Fruit fly (Drosophila melanogaster) whole organism, embryonic: ENCODE measurements around the gene CG43062.

ENCODE experiments used
- ATbp ChIP-seq: fragments of 200-800 bp; sonication (Bioruptor generic); optimal IDR thresholded peaks from 2 replicates; lab custom pipeline; 2017; ENCODE audit warnings: missing biosample characterization, mild to moderate bottlenecking, missing genetic modification characterization, missing genetic modification reagents
- Antp ChIP-seq: fragments of 200-800 bp; sonication (Bioruptor generic); optimal IDR thresholded peaks from 3 replicates; lab custom pipeline; 2016; ENCODE audit warnings: missing biosample characterization, missing genetic modification characterization
- CG10274 ChIP-seq: fragments of 200-800 bp; sonication (Bioruptor generic); optimal IDR thresholded peaks from 3 replicates; lab custom pipeline; 2017; ENCODE audit warnings: missing biosample characterization, mild to moderate bottlenecking, missing genetic modification characterization
- CG11456 ChIP-seq: fragments of 200-800 bp; sonication (Bioruptor generic); IDR thresholded peaks from 3 replicates; pipeline ENCODE4 v1.3.6; 2022; ENCODE audit warnings: missing biosample characterization, missing genetic modification characterization
- CG14014 ChIP-seq: fragments of 200-800 bp; sonication (Bioruptor generic); IDR thresholded peaks from 2 replicates; pipeline ENCODE4 v1.3.6; 2022; ENCODE audit warnings: missing biosample characterization, missing genetic modification characterization
- CG1529 ChIP-seq: fragments of 200-800 bp; sonication (Bioruptor generic); optimal IDR thresholded peaks from 3 replicates; lab custom pipeline; 2018; ENCODE audit warnings: missing biosample characterization, missing genetic modification characterization
- CG1647 ChIP-seq: fragments of 200-800 bp; sonication (Bioruptor generic); optimal IDR thresholded peaks from 3 replicates; lab custom pipeline; 2016; ENCODE audit warnings: missing biosample characterization, missing genetic modification characterization
- CG16779 ChIP-seq: fragments of 200-800 bp; sonication (Bioruptor generic); IDR thresholded peaks from 2 replicates; pipeline ENCODE4 v1.3.6; 2022; ENCODE audit warnings: missing biosample characterization, missing genetic modification characterization
- CG16863 ChIP-seq: fragments of 200-800 bp; sonication (Bioruptor generic); optimal IDR thresholded peaks from 3 replicates; lab custom pipeline; 2016; ENCODE audit warnings: missing biosample characterization, missing genetic modification characterization
- CG30020 ChIP-seq: fragments of 200-800 bp; optimal IDR thresholded peaks from 2 replicates; lab custom pipeline; 2019; ENCODE audit warnings: missing biosample characterization, mild to moderate bottlenecking, missing genetic modification characterization, moderate library complexity
- CG31365 ChIP-seq: fragments of 200-800 bp; sonication (Bioruptor generic); optimal IDR thresholded peaks from 2 replicates; lab custom pipeline; 2018; ENCODE audit warnings: missing biosample characterization, mild to moderate bottlenecking, missing genetic modification characterization
- CG31388 ChIP-seq: fragments of 200-800 bp; sonication (Bioruptor generic); optimal IDR thresholded peaks from 2 replicates; lab custom pipeline; 2016; ENCODE audit warnings: missing biosample characterization, missing genetic modification characterization
- CG3163 ChIP-seq: fragments of 200-800 bp; sonication (Bioruptor generic); optimal IDR thresholded peaks from 3 replicates; lab custom pipeline; 2016; ENCODE audit warnings: missing biosample characterization, missing genetic modification characterization
- CG34224 ChIP-seq: fragments of 200-800 bp; sonication (Bioruptor generic); IDR thresholded peaks from 3 replicates; pipeline ENCODE4 v1.3.6; 2022; ENCODE audit warnings: missing biosample characterization, missing genetic modification characterization; ENCODE audit not compliant: partially characterized antibody
- CG43689 ChIP-seq: fragments of 200-800 bp; sonication (Bioruptor generic); IDR thresholded peaks from 2 replicates; pipeline ENCODE4 v1.3.6; 2022; ENCODE audit warnings: missing biosample characterization, missing genetic modification characterization
- CG4424 ChIP-seq: fragments of 200-800 bp; sonication (Bioruptor generic); optimal IDR thresholded peaks from 3 replicates; lab custom pipeline; 2016; ENCODE audit warnings: missing biosample characterization, missing genetic modification characterization
- CG4730 ChIP-seq: fragments of 200-800 bp; sonication (Bioruptor generic); IDR thresholded peaks from 2 replicates; pipeline ENCODE4 v1.3.6; 2022; ENCODE audit warnings: missing biosample characterization, missing genetic modification characterization
- CG4820 ChIP-seq: fragments of 200-800 bp; sonication (Bioruptor generic); optimal IDR thresholded peaks from 3 replicates; lab custom pipeline; 2016; ENCODE audit warnings: missing biosample characterization, missing genetic modification characterization
- CG6813 ChIP-seq: fragments of 200-800 bp; sonication (Bioruptor generic); optimal IDR thresholded peaks from 2 replicates; lab custom pipeline; 2017; ENCODE audit warnings: missing biosample characterization, missing genetic modification characterization, mild to moderate bottlenecking, moderate library complexity, missing genetic modification reagents
- CG8944 ChIP-seq: fragments of 200-800 bp; sonication (Bioruptor generic); optimal IDR thresholded peaks from 3 replicates; lab custom pipeline; 2016; ENCODE audit warnings: missing biosample characterization, missing genetic modification characterization
- CG9609 ChIP-seq: fragments of 200-800 bp; sonication (Bioruptor generic); optimal IDR thresholded peaks from 3 replicates; lab custom pipeline; 2016; ENCODE audit warnings: missing biosample characterization, missing genetic modification characterization
- Doc2 ChIP-seq: fragments of 200-800 bp; sonication (Bioruptor generic); IDR thresholded peaks from 2 replicates; pipeline ENCODE4 v1.3.6; 2022; ENCODE audit warnings: missing biosample characterization, missing genetic modification characterization
- Doc3 ChIP-seq: fragments of 200-800 bp; sonication (Bioruptor generic); IDR thresholded peaks from 3 replicates; pipeline ENCODE4 v1.3.6; 2022; ENCODE audit warnings: missing biosample characterization, missing genetic modification characterization; ENCODE audit not compliant: partially characterized antibody
- HmgZ ChIP-seq: fragments of 200-800 bp; sonication (Bioruptor generic); optimal IDR thresholded peaks from 2 replicates; lab custom pipeline; 2018; ENCODE audit warnings: missing biosample characterization, mild to moderate bottlenecking, missing genetic modification characterization
- Kr ChIP-seq: fragments of 200-800 bp; sonication (Bioruptor generic); optimal IDR thresholded peaks from 2 replicates; lab custom pipeline; 2017; ENCODE audit warnings: missing biosample characterization, mild to moderate bottlenecking, missing genetic modification characterization
- Mrtf ChIP-seq: fragments of 200-800 bp; sonication (Bioruptor generic); IDR thresholded peaks from 3 replicates; pipeline ENCODE4 v1.3.6; 2022; ENCODE audit warnings: missing biosample characterization, missing genetic modification characterization
- NC2β ChIP-seq: fragments of 200-800 bp; sonication (Bioruptor generic); optimal IDR thresholded peaks from 2 replicates; lab custom pipeline; 2016; ENCODE audit warnings: missing biosample characterization, missing genetic modification characterization
- Nf-YC ChIP-seq: fragments of 200-800 bp; optimal IDR thresholded peaks from 3 replicates; lab custom pipeline; 2019; ENCODE audit warnings: missing biosample characterization, mild to moderate bottlenecking, missing genetic modification characterization, moderate library complexity
- NfI ChIP-seq: fragments of 200-800 bp; sonication (Bioruptor generic); optimal IDR thresholded peaks from 3 replicates; lab custom pipeline; 2018; ENCODE audit warnings: missing biosample characterization, mild to moderate bottlenecking, missing genetic modification characterization, moderate library complexity
- Optix ChIP-seq: fragments of 200-800 bp; sonication (Bioruptor generic); IDR thresholded peaks from 3 replicates; pipeline ENCODE4 v1.3.6; 2022; ENCODE audit warnings: missing biosample characterization, missing genetic modification characterization
- Rfx ChIP-seq: fragments of 200-800 bp; sonication (Bioruptor generic); IDR thresholded peaks from 2 replicates; pipeline ENCODE4 v1.3.6; 2022; ENCODE audit warnings: missing biosample characterization, missing genetic modification characterization
- Taf1 ChIP-seq: fragments of 200-800 bp; sonication (Bioruptor generic); IDR thresholded peaks from 2 replicates; pipeline ENCODE4 v1.3.6; 2022; ENCODE audit warnings: missing biosample characterization, missing genetic modification characterization
- abd-A ChIP-seq: fragments of 200-800 bp; sonication (Bioruptor generic); optimal IDR thresholded peaks from 3 replicates; lab custom pipeline; 2019; ENCODE audit warnings: missing biosample characterization, mild to moderate bottlenecking, missing genetic modification characterization, moderate library complexity
- ap ChIP-seq: fragments of 200-800 bp; sonication (Bioruptor generic); IDR thresholded peaks from 2 replicates; pipeline ENCODE4 v1.3.6; 2022; ENCODE audit warnings: missing biosample characterization, missing genetic modification characterization
- az2 ChIP-seq: fragments of 200-800 bp; sonication (Bioruptor generic); optimal IDR thresholded peaks from 3 replicates; lab custom pipeline; 2016; ENCODE audit warnings: missing biosample characterization, missing genetic modification characterization
- cad ChIP-seq: fragments of >200 bp; optimal IDR thresholded peaks from 2 replicates; lab custom pipeline; 2017; ENCODE audit warnings: missing biosample characterization, missing genetic modification characterization
- chm ChIP-seq: fragments of 200-800 bp; sonication (Bioruptor generic); IDR thresholded peaks from 2 replicates; pipeline ENCODE4 v1.3.6; 2022; ENCODE audit warnings: missing biosample characterization, missing genetic modification characterization
- dan ChIP-seq: fragments of 200-800 bp; sonication (Bioruptor generic); IDR thresholded peaks from 2 replicates; pipeline ENCODE4 v1.3.6; 2022; ENCODE audit warnings: missing biosample characterization, missing genetic modification characterization
- dpn ChIP-seq, 2 experiments: fragments of 200-800 bp; sonication (Bioruptor generic); optimal IDR thresholded peaks; 3 replicates each; lab custom pipeline; 2016; ENCODE audit warnings: missing biosample characterization in 2 of 2, missing genetic modification characterization in 2 of 2
- eyg ChIP-seq: fragments of 200-800 bp; sonication (Bioruptor generic); optimal IDR thresholded peaks from 3 replicates; lab custom pipeline; 2016; ENCODE audit warnings: missing biosample characterization, missing genetic modification characterization
- ftz-f1 ChIP-seq: fragments of 200-800 bp; sonication (Bioruptor generic); optimal IDR thresholded peaks from 2 replicates; lab custom pipeline; 2016; ENCODE audit warnings: missing biosample characterization, missing genetic modification characterization
- gcm ChIP-seq: fragments of 200-800 bp; sonication (Bioruptor generic); optimal IDR thresholded peaks from 2 replicates; lab custom pipeline; 2019; ENCODE audit warnings: missing biosample characterization, mild to moderate bottlenecking, missing genetic modification characterization, moderate library complexity
- mam ChIP-seq: fragments of 200-800 bp; sonication (Bioruptor generic); optimal IDR thresholded peaks from 3 replicates; lab custom pipeline; 2016; ENCODE audit warnings: missing biosample characterization, missing genetic modification characterization
- mld ChIP-seq: fragments of 200-800 bp; sonication (Bioruptor generic); IDR thresholded peaks from 3 replicates; pipeline ENCODE4 v1.3.6; 2022; ENCODE audit warnings: missing biosample characterization, missing genetic modification characterization; ENCODE audit not compliant: partially characterized antibody
- pb ChIP-seq: fragments of 200-800 bp; sonication (Bioruptor generic); optimal IDR thresholded peaks from 3 replicates; lab custom pipeline; 2016; ENCODE audit warnings: missing biosample characterization, missing genetic modification characterization
- pfk ChIP-seq: fragments of 200-800 bp; sonication (Bioruptor generic); optimal IDR thresholded peaks from 2 replicates; lab custom pipeline; 2018; ENCODE audit warnings: missing biosample characterization, mild to moderate bottlenecking, missing genetic modification characterization, moderate library complexity
- sens-2 ChIP-seq: fragments of 200-800 bp; sonication (Bioruptor generic); IDR thresholded peaks from 2 replicates; pipeline ENCODE4 v1.3.6; 2022; ENCODE audit warnings: missing biosample characterization, missing genetic modification characterization
- sisA ChIP-seq: fragments of 200-800 bp; sonication (Bioruptor generic); IDR thresholded peaks from 2 replicates; pipeline ENCODE4 v1.3.6; 2022; ENCODE audit warnings: missing biosample characterization, missing genetic modification characterization
- tap ChIP-seq: fragments of 200-800 bp; optimal IDR thresholded peaks from 3 replicates; lab custom pipeline; 2019; ENCODE audit warnings: missing biosample characterization, mild to moderate bottlenecking, missing genetic modification characterization, moderate library complexity
- ttk ChIP-seq: fragments of 200-800 bp; sonication (Bioruptor generic); IDR thresholded peaks from 2 replicates; pipeline ENCODE4 v2.1.2; 2022; ENCODE audit warnings: missing biosample characterization, missing genetic modification characterization
- tup ChIP-seq: fragments of 200-800 bp; sonication (Bioruptor generic); optimal IDR thresholded peaks from 2 replicates; lab custom pipeline; 2016; ENCODE audit warnings: missing biosample characterization, mild to moderate bottlenecking, missing genetic modification characterization, moderate library complexity
- zf30C ChIP-seq: fragments of 200-800 bp; sonication (Bioruptor generic); optimal IDR thresholded peaks from 3 replicates; lab custom pipeline; 2018; ENCODE audit warnings: missing biosample characterization, mild to moderate bottlenecking, missing genetic modification characterization

Gene CG43062

dm6 chr3R:11780181-11780688 lies 30.1 kb downstream of the CG43062 start (continued):
- peak; percentile 26 for TF ChIP-seq CG1647 (GFP tag; lab: Kevin White, UChicago)
- peak; percentile 95 for TF ChIP-seq az2 (GFP tag; lab: Kevin White, UChicago)
- no peak for TF ChIP-seq CG11456 (GFP tag; lab: Robert Waterston, UW)
- peak; percentile 36; the same call in 1 of the 2 replicates for TF ChIP-seq CG14014 (GFP tag; lab: Robert Waterston, UW)
- no peak for TF ChIP-seq Antp (GFP tag; lab: Kevin White, UChicago)
- no peak for TF ChIP-seq Taf1 (GFP tag; lab: Robert Waterston, UW)
- peak; percentile 50 for TF ChIP-seq Nf-YC
- no peak for TF ChIP-seq CG9609 (GFP tag; lab: Kevin White, UChicago)
- no peak for TF ChIP-seq mam (GFP tag; lab: Kevin White, UChicago)
- no peak for TF ChIP-seq CG43689 (GFP tag; lab: Robert Waterston, UW)
- no peak for TF ChIP-seq cad (GFP tag; lab: Kevin White, UChicago)
- TF ChIP-seq tap (tag; lab: Kevin White, UChicago) = peak; percentile 84
- TF ChIP-seq HmgZ (tag; lab: Kevin White, UChicago) = peak; percentile 15
- peak; percentile 33 for TF ChIP-seq Kr (GFP tag; lab: Kevin White, UChicago)
- no peak for TF ChIP-seq Rfx (GFP tag; lab: Robert Waterston, UW)
- no peak for TF ChIP-seq CG31365
- TF ChIP-seq gcm = peak; percentile 95
- peak; percentile 93 for TF ChIP-seq ATbp (GFP tag; lab: Kevin White, UChicago)
- TF ChIP-seq sisA (GFP tag; lab: Robert Waterston, UW) = peak; percentile 89
- TF ChIP-seq ftz-f1 = no peak
- no peak for TF ChIP-seq tup (GFP tag; lab: Kevin White, UChicago)
- peak; percentile 39; the same call in 1 of the 2 replicates for TF ChIP-seq dan
- no peak for TF ChIP-seq Doc3 (GFP tag; lab: Robert Waterston, UW)
- TF ChIP-seq dpn (GFP tag; optimal IDR thresholded peaks at IDR 0.05; lab: Kevin White, UChicago) = peak; percentile 4 to 86
- peak; percentile 81 for TF ChIP-seq sens-2 (GFP tag; lab: Robert Waterston, UW)
- no peak for TF ChIP-seq eyg (GFP tag; lab: Kevin White, UChicago)
- peak; percentile 96 for TF ChIP-seq CG4424
- peak; percentile 68 for TF ChIP-seq CG4730 (GFP tag; lab: Robert Waterston, UW)
- peak; percentile 100 for TF ChIP-seq CG10274 (GFP tag; lab: Kevin White, UChicago)
- peak; percentile 94 for TF ChIP-seq CG4820
- TF ChIP-seq abd-A (tag; lab: Kevin White, UChicago) = no peak
- TF ChIP-seq CG6813 = peak; percentile 77
- peak; percentile 93 for TF ChIP-seq chm (GFP tag; lab: Robert Waterston, UW)
- TF ChIP-seq zf30C = no peak
- TF ChIP-seq Optix (GFP tag; lab: Robert Waterston, UW) = peak; percentile 78
- peak; percentile 82 for TF ChIP-seq CG30020 (tag; lab: Kevin White, UChicago)
- peak; percentile 48 for TF ChIP-seq CG16863 (GFP tag; lab: Kevin White, UChicago)
- TF ChIP-seq pb (GFP tag; lab: Kevin White, UChicago) = no peak
- TF ChIP-seq CG34224 (GFP tag; lab: Robert Waterston, UW) = no peak
- peak; percentile 49 for TF ChIP-seq CG31388 (GFP tag; lab: Kevin White, UChicago)
- no peak for TF ChIP-seq CG16779 (GFP tag; lab: Robert Waterston, UW)
- TF ChIP-seq pfk = no peak
- TF ChIP-seq NC2β (GFP tag; lab: Kevin White, UChicago) = peak; percentile 0
- peak; percentile 47 for TF ChIP-seq CG8944 (GFP tag; lab: Kevin White, UChicago)
- TF ChIP-seq ap (GFP tag; lab: Robert Waterston, UW) = peak; percentile 75; the same call in 1 of the 2 replicates
- no peak for TF ChIP-seq CG3163
- peak; percentile 81 for TF ChIP-seq NfI
- TF ChIP-seq Mrtf (GFP tag; lab: Robert Waterston, UW) = peak; percentile 75
- TF ChIP-seq mld = no peak
- peak; percentile 94 for TF ChIP-seq CG1529 (GFP tag; lab: Kevin White, UChicago)
- TF ChIP-seq ttk (GFP tag; lab: Robert Waterston, UW) = peak; percentile 88
- TF ChIP-seq Doc2 (GFP tag; lab: Robert Waterston, UW) = no peak
